Worm (Caenorhabditis elegans) whole organism, L3 larva: ENCODE results near the gene R13A5.10.

Experiments used
- R02D3.7 ChIP-seq: fragments of 150-350 bp; optimal IDR thresholded peaks from 2 replicates; lab custom pipeline; 2014; ENCODE audit warnings: missing biosample characterization, missing genetic modification characterization
- ZK546.5 ChIP-seq: sonication (generic microtip); optimal IDR thresholded peaks from 2 replicates; lab custom pipeline; 2017; ENCODE audit warnings: missing biosample characterization, missing genetic modification characterization
- ceh-16 ChIP-seq: sonication (generic microtip); optimal IDR thresholded peaks from 2 replicates; lab custom pipeline; 2017; ENCODE audit warnings: missing biosample characterization, missing genetic modification characterization
- ceh-82 ChIP-seq: fragments of 150-350 bp; optimal IDR thresholded peaks from 2 replicates; lab custom pipeline; 2014; ENCODE audit warnings: missing biosample characterization, missing genetic modification characterization
- ceh-9 ChIP-seq: sonication (generic microtip); optimal IDR thresholded peaks from 2 replicates; lab custom pipeline; 2018; ENCODE audit warnings: missing biosample characterization, missing genetic modification characterization
- egl-5 ChIP-seq: fragments of 150-350 bp; optimal IDR thresholded peaks from 2 replicates; lab custom pipeline; 2017; ENCODE audit warnings: missing biosample characterization, missing genetic modification reagents, missing genetic modification characterization, inconsistent platforms
- elt-1 ChIP-seq: fragments of 150-350 bp; optimal IDR thresholded peaks from 2 replicates; lab custom pipeline; 2014; ENCODE audit warnings: missing biosample characterization, missing genetic modification characterization
- elt-2 ChIP-seq: sonication (generic microtip); optimal IDR thresholded peaks from 2 replicates; lab custom pipeline; 2016; ENCODE audit warnings: missing genetic modification reagents, mild to moderate bottlenecking, missing genetic modification characterization, missing compliant biosample characterization
- elt-3 ChIP-seq, 3 experiments: fragments of 150-350 bp in 1 of 3; sonication (generic microtip) in 2 of 3; optimal IDR thresholded peaks; 2 replicates in 2 of 3; 4 replicates in 1 of 3; lab custom pipeline; 2014 to 2017; ENCODE audit warnings: missing biosample characterization in 3 of 3, missing genetic modification characterization in 3 of 3
- fkh-10 ChIP-seq: sonication (generic microtip); optimal IDR thresholded peaks from 2 replicates; lab custom pipeline; 2017; ENCODE audit warnings: missing biosample characterization, missing genetic modification reagents, missing genetic modification characterization
- fkh-2 ChIP-seq: fragments of 150-350 bp; optimal IDR thresholded peaks from 2 replicates; lab custom pipeline; 2014; ENCODE audit warnings: missing biosample characterization, missing genetic modification reagents, missing genetic modification characterization
- fos-1 ChIP-seq: fragments of 150-350 bp; optimal IDR thresholded peaks from 2 replicates; lab custom pipeline; 2014; ENCODE audit warnings: missing biosample characterization, missing genetic modification characterization
- hmg-11 ChIP-seq: sonication (generic microtip); optimal IDR thresholded peaks from 2 replicates; lab custom pipeline; 2016; ENCODE audit warnings: missing genetic modification characterization, missing compliant biosample characterization
- jun-1 ChIP-seq: fragments of 150-350 bp; optimal IDR thresholded peaks from 2 replicates; lab custom pipeline; 2014; ENCODE audit warnings: missing biosample characterization, missing genetic modification reagents, missing genetic modification characterization
- lin-39 ChIP-seq: fragments of 150-350 bp; optimal IDR thresholded peaks from 2 replicates; lab custom pipeline; 2018; ENCODE audit warnings: missing biosample characterization, missing genetic modification reagents, missing genetic modification characterization
- lsy-12 ChIP-seq: sonication (generic microtip); optimal IDR thresholded peaks from 2 replicates; lab custom pipeline; 2016; ENCODE audit warnings: mild to moderate bottlenecking, missing genetic modification characterization, missing compliant biosample characterization
- mdl-1 ChIP-seq: fragments of 150-350 bp; optimal IDR thresholded peaks from 2 replicates; lab custom pipeline; 2014; ENCODE audit warnings: missing biosample characterization, missing genetic modification characterization
- nfya-1 ChIP-seq: sonication (generic microtip); optimal IDR thresholded peaks from 2 replicates; lab custom pipeline; 2017; ENCODE audit warnings: missing genetic modification characterization, mild to moderate bottlenecking, missing compliant biosample characterization, antibody characterized with exemption, moderate library complexity; ENCODE audit not compliant: insufficient read depth
- nhr-12 ChIP-seq: fragments of 150-350 bp; optimal IDR thresholded peaks from 2 replicates; lab custom pipeline; 2014; ENCODE audit warnings: missing biosample characterization, missing genetic modification characterization
- nhr-23 ChIP-seq: fragments of 150-350 bp; optimal IDR thresholded peaks from 2 replicates; lab custom pipeline; 2014; ENCODE audit warnings: missing biosample characterization, missing genetic modification reagents, missing genetic modification characterization
- nhr-237 ChIP-seq: fragments of 150-350 bp; optimal IDR thresholded peaks from 2 replicates; lab custom pipeline; 2014; ENCODE audit warnings: missing biosample characterization, missing genetic modification characterization
- nhr-25 ChIP-seq: sonication (generic microtip); optimal IDR thresholded peaks from 2 replicates; lab custom pipeline; 2017; ENCODE audit warnings: missing biosample characterization, missing genetic modification characterization
- nhr-28 ChIP-seq: fragments of 150-350 bp; optimal IDR thresholded peaks from 2 replicates; lab custom pipeline; 2014; ENCODE audit warnings: missing biosample characterization, missing genetic modification characterization
- nhr-76 ChIP-seq: fragments of 150-350 bp; sonication (generic microtip); optimal IDR thresholded peaks from 5 replicates; lab custom pipeline; 2014; ENCODE audit warnings: missing biosample characterization, missing genetic modification characterization
- nhr-77 ChIP-seq: fragments of 150-350 bp; optimal IDR thresholded peaks from 2 replicates; lab custom pipeline; 2014; ENCODE audit warnings: missing biosample characterization, missing genetic modification characterization
- pha-4 ChIP-seq: fragments of 150-350 bp; optimal IDR thresholded peaks from 2 replicates; lab custom pipeline; 2014; ENCODE audit warnings: missing biosample characterization, missing genetic modification reagents, missing genetic modification characterization
- tbx-2 ChIP-seq: sonication (generic microtip); optimal IDR thresholded peaks from 2 replicates; lab custom pipeline; 2016; ENCODE audit warnings: mild to moderate bottlenecking, missing genetic modification characterization, missing compliant biosample characterization
- unc-62 ChIP-seq: fragments of 150-350 bp; sonication (generic microtip); optimal IDR thresholded peaks from 4 replicates; lab custom pipeline; 2014; ENCODE audit warnings: missing biosample characterization, missing genetic modification reagents, missing genetic modification characterization
- ztf-4 ChIP-seq: fragments of 150-350 bp; optimal IDR thresholded peaks from 2 replicates; lab custom pipeline; 2014; ENCODE audit warnings: missing biosample characterization, missing genetic modification characterization

Gene R13A5.10

DNA sequence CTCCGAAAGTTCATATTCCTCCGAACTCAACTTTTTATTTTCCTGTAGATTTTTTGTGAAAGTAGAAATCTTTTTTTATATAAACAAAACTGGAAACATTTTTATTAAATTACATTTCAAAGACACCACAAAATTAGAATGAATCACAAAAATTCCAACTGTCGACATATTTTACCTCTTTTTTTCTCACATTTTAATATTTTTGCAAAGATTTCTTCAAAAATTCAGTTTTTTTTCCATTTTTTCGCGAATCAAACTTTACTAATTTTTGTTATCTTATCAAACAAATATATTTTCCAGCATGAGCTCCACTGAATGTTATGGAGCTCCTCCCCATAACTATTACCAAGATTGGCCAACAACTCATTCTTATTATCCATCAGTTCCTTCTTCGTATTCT lies 27.4 kb downstream of the R13A5.10 start, which contains the start of gene ceh-13:
Gene ceh-13, plus strand, starts transcription at position 301 of the 400 bp plus-strand sequence.
- TF ChIP-seq R02D3.7 (tag; lab: Kevin White, UChicago) (no peak), nhr-12 (tag; lab: Kevin White, UChicago) (no peak), lin-39 (tag; lab: Kevin White, UChicago) (no peak), ceh-16 (tag; lab: Kevin White, UChicago) (no peak)

DNA sequence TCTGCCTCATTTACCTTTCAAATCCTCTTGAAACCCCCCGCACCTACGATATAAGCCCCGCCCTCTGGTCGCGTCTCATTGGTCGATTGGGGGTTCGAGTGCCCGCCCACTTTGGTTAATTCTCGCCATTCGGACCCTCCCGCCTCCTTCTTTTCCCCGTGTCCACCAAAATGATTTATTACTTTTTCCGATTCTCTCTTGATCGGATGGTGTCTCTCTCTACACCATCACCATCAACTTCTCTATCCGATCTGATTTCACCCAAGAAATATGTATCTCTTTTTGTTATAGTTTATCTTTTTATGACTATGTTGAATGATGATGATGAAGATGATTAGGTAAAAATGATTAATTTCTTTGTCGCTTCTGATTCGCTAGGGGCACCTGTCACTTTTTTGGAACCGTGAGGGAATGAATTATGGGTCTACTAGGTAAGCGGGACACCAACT lies 28.1 kb downstream of the R13A5.10 start:
- TF ChIP-seq elt-1 (tag; lab: Kevin White, UChicago) (peak; percentile 75), nhr-28 (tag; lab: Kevin White, UChicago) (no peak), nhr-77 (tag; lab: Kevin White, UChicago) (no peak), unc-62 (GFP tag; lab: Kevin White, UChicago) (peak; percentile 60), fkh-2 (no peak), nhr-25 (tag; lab: Kevin White, UChicago) (peak; percentile 34), nfya-1 (tag; lab: Kevin White, UChicago) (peak; percentile 95)

- TF ChIP-seq hmg-11 (tag; lab: Kevin White, UChicago) (no peak), R02D3.7 (tag; lab: Kevin White, UChicago) (no peak), tbx-2 (tag; lab: Kevin White, UChicago) (no peak), mdl-1 (tag; lab: Kevin White, UChicago) (no peak), fkh-10 (GFP tag; lab: Kevin White, UChicago) (no peak), elt-3 (tag; optimal IDR thresholded peaks at IDR 0.05; lab: Kevin White, UChicago) (no peak), ztf-4 (tag; lab: Kevin White, UChicago) (no peak), lin-39 (tag; lab: Kevin White, UChicago) (no peak), egl-5 (tag; lab: Kevin White, UChicago) (no peak), pha-4 (tag; lab: Kevin White, UChicago) (no peak), ZK546.5 (no peak), nhr-77 (tag; lab: Kevin White, UChicago) (no peak), nhr-237 (tag; lab: Kevin White, UChicago) (no peak), ceh-9 (tag; lab: Kevin White, UChicago) (no peak), jun-1 (no peak)
These were observed 29.0 kb downstream of the R13A5.10 start for ce11 chrIII:7553693-7554226.

ce11 chrIII:7552859-7553258 lies 29.9 kb downstream of the R13A5.10 start:
- TF ChIP-seq fos-1 (tag; lab: Kevin White, UChicago) (no peak), elt-2 (no peak), nfya-1 (tag; lab: Kevin White, UChicago) (peak; percentile 37), nhr-28 (tag; lab: Kevin White, UChicago) (no peak), egl-5 (tag; lab: Kevin White, UChicago) (no peak), lsy-12 (no peak), ceh-82 (tag; lab: Kevin White, UChicago) (no peak), unc-62 (GFP tag; lab: Kevin White, UChicago) (peak; percentile 63), ceh-9 (tag; lab: Kevin White, UChicago) (no peak)
- TF ChIP-seq, all 47 proteins: peak for 2

DNA sequence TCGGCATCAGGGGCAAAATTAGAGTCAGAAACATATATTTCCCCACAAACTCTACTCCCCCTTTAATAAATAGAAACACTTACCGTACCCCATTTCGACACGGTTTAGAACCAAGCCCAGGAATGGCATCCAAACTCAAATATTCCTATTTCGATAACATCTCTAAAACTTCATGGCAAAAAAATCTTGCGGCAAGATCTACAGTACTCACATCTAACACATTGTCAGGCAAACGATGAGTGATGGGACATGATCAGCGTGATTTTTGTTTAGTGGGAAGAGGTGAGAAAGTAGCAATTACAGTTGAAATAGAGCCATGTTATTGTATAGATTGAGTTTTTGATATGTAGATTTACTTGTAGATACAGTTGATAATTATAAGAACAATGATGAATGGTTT lies 31.8 kb downstream of the R13A5.10 start:
- TF ChIP-seq nhr-77 (tag; lab: Kevin White, UChicago) (no peak), nhr-25 (tag; lab: Kevin White, UChicago) (peak; percentile 21), nhr-76 (tag; lab: Kevin White, UChicago) (no peak), elt-1 (tag; lab: Kevin White, UChicago) (peak; percentile 87), nhr-23 (tag; lab: Kevin White, UChicago) (no peak)

DNA sequence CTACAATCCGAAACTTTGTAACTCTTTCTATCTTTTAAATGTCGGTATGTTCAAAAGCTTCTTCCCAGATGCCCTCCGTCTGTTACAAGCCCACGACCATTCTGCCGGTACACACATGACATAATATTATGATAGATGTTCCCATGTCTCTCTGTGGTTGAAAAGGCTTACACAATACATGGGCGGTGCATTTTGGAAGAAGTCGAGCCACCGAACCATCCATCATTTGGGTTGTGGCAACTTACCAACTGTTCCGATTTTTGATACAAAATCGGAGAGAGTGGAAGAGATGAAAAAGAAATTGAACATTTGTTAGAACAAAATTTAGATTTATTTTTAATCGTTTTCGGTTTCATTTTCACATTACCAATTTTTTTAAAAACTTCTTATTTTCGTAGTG lies 33.8 kb downstream of the R13A5.10 start:
- TF ChIP-seq nfya-1 (tag; lab: Kevin White, UChicago) (peak; percentile 28), hmg-11 (tag; lab: Kevin White, UChicago) (no peak), unc-62 (GFP tag; lab: Kevin White, UChicago) (peak; percentile 59), fkh-2 (no peak)
